Worm (Caenorhabditis elegans) whole organism, L4/young adult: ENCODE measurements around the gene nhr-50.

Source experiments
- W03F9.2 ChIP-seq: fragments of 150-350 bp; optimal IDR thresholded peaks from 2 replicates; lab custom pipeline; 2014; ENCODE audit warnings: missing biosample characterization, missing genetic modification characterization
- dao-5 ChIP-seq: sonication (generic microtip); optimal IDR thresholded peaks from 2 replicates; lab custom pipeline; 2016; ENCODE audit warnings: missing genotype, missing genetic modification characterization, moderate library complexity, missing compliant biosample characterization
- him-1 ChIP-seq: sonication (generic microtip); optimal IDR thresholded peaks from 2 replicates; lab custom pipeline; 2016; ENCODE audit warnings: missing genotype, missing genetic modification reagents, missing genetic modification characterization, missing compliant biosample characterization

The nhr-50 gene

ce11 chrV:16032761-16033160 is 32.3 kb upstream of the nhr-50 start, which contains the start of gene T10C6.16:
Gene T10C6.16, minus strand, starts transcription at chrV:16033005.
- TF ChIP-seq W03F9.2 (tag; lab: Kevin White, UChicago) (no peak), him-1 (tag; lab: Kevin White, UChicago) (no peak), dao-5 (tag; lab: Kevin White, UChicago) (no peak)

ce11 chrV:16031571-16031970 is 31.1 kb upstream of the nhr-50 start, which contains the start of gene T10C6.7:
Gene T10C6.7, minus strand, starts transcription at chrV:16031713.
- TF ChIP-seq dao-5 (tag; lab: Kevin White, UChicago) (no peak), him-1 (tag; lab: Kevin White, UChicago) (no peak)

- TF ChIP-seq W03F9.2 (tag; lab: Kevin White, UChicago) (no peak), dao-5 (tag; lab: Kevin White, UChicago) (no peak), him-1 (tag; lab: Kevin White, UChicago) (no peak)
Measured at ce11 chrV:16029237-16029636, 28.8 kb upstream of the nhr-50 start.

ce11 chrV:16024917-16025316 is 24.5 kb upstream of the nhr-50 start:
- TF ChIP-seq dao-5 (tag; lab: Kevin White, UChicago) = no peak
- TF ChIP-seq him-1 (tag; lab: Kevin White, UChicago) = no peak
- TF ChIP-seq W03F9.2 (tag; lab: Kevin White, UChicago) = no peak

- TF ChIP-seq W03F9.2 (tag; lab: Kevin White, UChicago) (no peak), him-1 (tag; lab: Kevin White, UChicago) (no peak), dao-5 (tag; lab: Kevin White, UChicago) (no peak)
Measured at ce11 chrV:16024300-16024699, 23.9 kb upstream of the nhr-50 start, which contains the start of gene T10C6.6. Gene T10C6.6, plus strand, starts transcription at chrV:16024326.

- TF ChIP-seq him-1 (tag; lab: Kevin White, UChicago) (no peak), dao-5 (tag; lab: Kevin White, UChicago) (no peak), W03F9.2 (tag; lab: Kevin White, UChicago) (no peak)
Measured at ce11 chrV:16023559-16023958, 23.1 kb upstream of the nhr-50 start.

ce11 chrV:16023051-16023450 is 22.6 kb upstream of the nhr-50 start, which contains the start of gene cwc-15:
Gene cwc-15, plus strand, starts transcription at chrV:16023351.
- TF ChIP-seq him-1 (tag; lab: Kevin White, UChicago) (no peak), W03F9.2 (tag; lab: Kevin White, UChicago) (no peak), dao-5 (tag; lab: Kevin White, UChicago) (no peak)

ce11 chrV:16022600-16022999 is 22.2 kb upstream of the nhr-50 start:
- no peak for TF ChIP-seq W03F9.2 (tag; lab: Kevin White, UChicago)
- TF ChIP-seq dao-5 (tag; lab: Kevin White, UChicago) = no peak
- no peak for TF ChIP-seq him-1 (tag; lab: Kevin White, UChicago)

ce11 chrV:16020042-16020441 is 19.6 kb upstream of the nhr-50 start, which contains the start of gene srx-44:
Gene srx-44, plus strand, starts transcription at chrV:16020342.
- TF ChIP-seq him-1 (tag; lab: Kevin White, UChicago) = no peak
- no peak for TF ChIP-seq W03F9.2 (tag; lab: Kevin White, UChicago)
- TF ChIP-seq dao-5 (tag; lab: Kevin White, UChicago) = no peak

ce11 chrV:16017671-16018070 is 17.2 kb upstream of the nhr-50 start, which contains the start of gene srx-43:
Gene srx-43, plus strand, starts transcription at chrV:16017971.
- TF ChIP-seq dao-5 (tag; lab: Kevin White, UChicago) (no peak), W03F9.2 (tag; lab: Kevin White, UChicago) (no peak), him-1 (tag; lab: Kevin White, UChicago) (no peak)

ce11 chrV:16016977-16017376 is 16.5 kb upstream of the nhr-50 start:
- no peak for TF ChIP-seq dao-5 (tag; lab: Kevin White, UChicago)

ce11 chrV:16015652-16016051 is 15.2 kb upstream of the nhr-50 start, which contains the start of gene str-232:
Gene str-232, minus strand, starts transcription at chrV:16015752.
- TF ChIP-seq dao-5 (tag; lab: Kevin White, UChicago) = no peak
- no peak for TF ChIP-seq him-1 (tag; lab: Kevin White, UChicago)
- no peak for TF ChIP-seq W03F9.2 (tag; lab: Kevin White, UChicago)

- no peak for TF ChIP-seq W03F9.2 (tag; lab: Kevin White, UChicago)
- no peak for TF ChIP-seq him-1 (tag; lab: Kevin White, UChicago)
- TF ChIP-seq dao-5 (tag; lab: Kevin White, UChicago) = no peak
Measured at ce11 chrV:16009564-16009963, 9.1 kb upstream of the nhr-50 start, which contains the start of gene str-233. Gene str-233, minus strand, starts transcription at chrV:16009664.

ce11 chrV:16007505-16007904 is 7.1 kb upstream of the nhr-50 start, which contains the start of gene str-231:
Gene str-231, minus strand, starts transcription at chrV:16007605.
- no peak for TF ChIP-seq W03F9.2 (tag; lab: Kevin White, UChicago)
- no peak for TF ChIP-seq him-1 (tag; lab: Kevin White, UChicago)
- no peak for TF ChIP-seq dao-5 (tag; lab: Kevin White, UChicago)
